Worm (Caenorhabditis elegans): Measurements from ENCODE around the gene C39B10.7.

The C39B10.7 gene

ce11 chrX:10499590-10499989 is 22.9 kb downstream of the C39B10.7 start, which contains the start of gene vab-3:
vab-3 (plus strand) TSS chrX:10499890.
- TF ChIP-seq hnd-1 (tag; optimal IDR thresholded peaks at IDR 0.05) (no peak), flt-1 (GFP tag; IDR thresholded peaks at IDR 0.05) (no peak), B0310.2 (tag; optimal IDR thresholded peaks at IDR 0.05) (no peak), aly-1 (tag; optimal IDR thresholded peaks at IDR 0.05) (no peak), scrt-1 (GFP tag; IDR thresholded peaks at IDR 0.05) (no peak), ets-7 (tag; optimal IDR thresholded peaks at IDR 0.05) (no peak), hmbx-1 (tag; optimal IDR thresholded peaks at IDR 0.05) (no peak), pes-1 (GFP tag; IDR thresholded peaks at IDR 0.05) (no peak)

- TF ChIP-seq ceh-36 (tag; optimal IDR thresholded peaks at IDR 0.05) (no peak), flt-1 (GFP tag; IDR thresholded peaks at IDR 0.05) (no peak), hmbx-1 (tag; optimal IDR thresholded peaks at IDR 0.05) (no peak), tra-4 (tag; optimal IDR thresholded peaks at IDR 0.05) (no peak), tbx-37 (GFP tag; conservative IDR thresholded peaks at IDR 0.05) (no peak), aly-1 (tag; optimal IDR thresholded peaks at IDR 0.05) (no peak), hmg-4 (GFP tag; optimal IDR thresholded peaks at IDR 0.05) (no peak), ets-7 (tag; optimal IDR thresholded peaks at IDR 0.05) (no peak), pes-1 (GFP tag; IDR thresholded peaks at IDR 0.05) (no peak), hnd-1 (tag; optimal IDR thresholded peaks at IDR 0.05) (no peak), ama-1 (optimal IDR thresholded peaks at IDR 0.05) (no peak), B0310.2 (tag; optimal IDR thresholded peaks at IDR 0.05) (no peak), tbx-11 (GFP tag; IDR thresholded peaks at IDR 0.05) (no peak), ceh-13 (GFP tag; optimal IDR thresholded peaks at IDR 0.05) (no peak), sea-1 (GFP tag; conservative IDR thresholded peaks at IDR 0.05) (no peak)
Measured at ce11 chrX:10503393-10503792, 26.7 kb downstream of the C39B10.7 start.

ce11 chrX:10505193-10505592 is 28.5 kb downstream of the C39B10.7 start:
- no peak for TF ChIP-seq ets-7 (tag; optimal IDR thresholded peaks at IDR 0.05)
- TF ChIP-seq scrt-1 (GFP tag; IDR thresholded peaks at IDR 0.05) = no peak
- no peak for TF ChIP-seq ceh-13 (GFP tag; optimal IDR thresholded peaks at IDR 0.05)
- TF ChIP-seq ceh-36 (tag; optimal IDR thresholded peaks at IDR 0.05) = no peak

- peak; percentile 31 for TF ChIP-seq ceh-36 (tag; optimal IDR thresholded peaks at IDR 0.05)
- TF ChIP-seq scrt-1 (GFP tag; IDR thresholded peaks at IDR 0.05) = no peak
Measured at ce11 chrX:10507971-10508370, 31.3 kb downstream of the C39B10.7 start.

DNA sequence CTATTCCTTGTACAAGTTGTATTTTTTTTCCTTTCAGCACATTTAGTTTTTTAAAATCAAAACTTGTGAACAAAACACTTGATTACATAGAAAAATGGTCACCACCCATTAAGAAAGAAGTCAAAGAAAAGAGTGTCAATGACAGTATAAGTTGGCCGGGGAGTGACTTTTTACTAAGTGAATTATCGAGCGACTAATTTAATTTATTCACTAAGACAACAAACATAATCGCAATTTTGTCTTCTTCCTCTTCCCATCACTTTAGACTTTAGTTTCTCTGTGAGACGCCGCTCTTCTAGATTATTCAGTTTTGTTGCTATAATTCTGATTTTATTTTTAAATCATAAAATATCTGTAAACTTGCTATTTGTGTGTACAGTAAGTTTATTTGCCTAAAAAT is 37.4 kb downstream of the C39B10.7 start:
- TF ChIP-seq pes-1 (GFP tag; IDR thresholded peaks at IDR 0.05) (no peak), F13C5.2 (tag; optimal IDR thresholded peaks at IDR 0.05) (no peak), aly-1 (tag; optimal IDR thresholded peaks at IDR 0.05) (no peak), tbx-11 (GFP tag; IDR thresholded peaks at IDR 0.05) (no peak), ceh-13 (GFP tag; optimal IDR thresholded peaks at IDR 0.05) (no peak), ama-1 (optimal IDR thresholded peaks at IDR 0.05) (no peak), B0310.2 (tag; optimal IDR thresholded peaks at IDR 0.05) (no peak), flt-1 (GFP tag; IDR thresholded peaks at IDR 0.05) (no peak), sea-1 (GFP tag; conservative IDR thresholded peaks at IDR 0.05) (no peak), ceh-36 (tag; optimal IDR thresholded peaks at IDR 0.05) (no peak), tbx-37 (GFP tag; conservative IDR thresholded peaks at IDR 0.05) (no peak), hnd-1 (tag; optimal IDR thresholded peaks at IDR 0.05) (no peak), hmbx-1 (tag; optimal IDR thresholded peaks at IDR 0.05) (no peak), scrt-1 (GFP tag; IDR thresholded peaks at IDR 0.05) (no peak), hmg-4 (GFP tag; optimal IDR thresholded peaks at IDR 0.05) (no peak), tra-4 (tag; optimal IDR thresholded peaks at IDR 0.05) (no peak), ets-7 (tag; optimal IDR thresholded peaks at IDR 0.05) (no peak)

ce11 chrX:10514834-10515233 is 38.2 kb downstream of the C39B10.7 start:
- TF ChIP-seq hnd-1 (tag; optimal IDR thresholded peaks at IDR 0.05) = no peak
- no peak for TF ChIP-seq ceh-36 (tag; optimal IDR thresholded peaks at IDR 0.05)

- TF ChIP-seq hmg-4 (GFP tag; optimal IDR thresholded peaks at IDR 0.05) (no peak), pes-1 (GFP tag; IDR thresholded peaks at IDR 0.05) (no peak)
Measured at ce11 chrX:10516549-10516948, 39.9 kb downstream of the C39B10.7 start.

- no peak for TF ChIP-seq ets-7 (tag; optimal IDR thresholded peaks at IDR 0.05)
- TF ChIP-seq ceh-13 (GFP tag; optimal IDR thresholded peaks at IDR 0.05) = no peak
- TF ChIP-seq aly-1 (tag; optimal IDR thresholded peaks at IDR 0.05) = no peak
- TF ChIP-seq B0310.2 (tag; optimal IDR thresholded peaks at IDR 0.05) = no peak
- TF ChIP-seq sea-1 (GFP tag; conservative IDR thresholded peaks at IDR 0.05) = no peak
- no peak for TF ChIP-seq hnd-1 (tag; optimal IDR thresholded peaks at IDR 0.05)
Measured at ce11 chrX:10520185-10520584, 43.5 kb downstream of the C39B10.7 start.

DNA sequence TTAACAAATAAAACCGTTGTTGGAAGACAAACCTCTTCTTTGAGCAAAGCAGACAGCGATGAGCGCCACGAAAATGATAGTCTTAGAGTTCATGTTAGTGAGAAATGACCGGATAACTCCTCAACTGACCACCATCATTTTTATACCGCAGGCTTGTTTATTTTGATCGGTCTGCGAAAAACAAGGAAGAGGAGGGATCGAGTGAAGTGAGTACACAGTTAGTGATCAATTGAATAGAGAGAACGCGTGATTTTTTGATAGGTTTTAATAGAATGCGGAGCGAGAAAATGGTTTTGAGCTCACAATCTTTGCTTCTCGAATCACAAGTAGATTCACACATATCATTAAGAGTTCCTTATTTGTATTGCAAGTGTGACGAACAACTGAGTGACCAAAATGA is 44.6 kb downstream of the C39B10.7 start, which contains the start of gene F14F3.4:
Gene F14F3.4 (minus strand): TSS at position 101 of the 400 bp plus-strand sequence.
- TF ChIP-seq B0310.2 (tag; optimal IDR thresholded peaks at IDR 0.05) = no peak
- TF ChIP-seq tbx-37 (GFP tag; conservative IDR thresholded peaks at IDR 0.05) = no peak
- TF ChIP-seq hnd-1 (tag; optimal IDR thresholded peaks at IDR 0.05) = no peak
- no peak for TF ChIP-seq scrt-1 (GFP tag; IDR thresholded peaks at IDR 0.05)
- TF ChIP-seq tra-4 (tag; optimal IDR thresholded peaks at IDR 0.05) = no peak
- no peak for TF ChIP-seq hmbx-1 (tag; optimal IDR thresholded peaks at IDR 0.05)
- TF ChIP-seq sea-1 (GFP tag; conservative IDR thresholded peaks at IDR 0.05) = no peak
- TF ChIP-seq F13C5.2 (tag; optimal IDR thresholded peaks at IDR 0.05) = no peak
- no peak for TF ChIP-seq ama-1 (optimal IDR thresholded peaks at IDR 0.05)
- TF ChIP-seq ceh-13 (GFP tag; optimal IDR thresholded peaks at IDR 0.05) = no peak
- TF ChIP-seq aly-1 (tag; optimal IDR thresholded peaks at IDR 0.05) = no peak
- no peak for TF ChIP-seq ceh-36 (tag; optimal IDR thresholded peaks at IDR 0.05)
- no peak for TF ChIP-seq pes-1 (GFP tag; IDR thresholded peaks at IDR 0.05)
- no peak for TF ChIP-seq ets-7 (tag; optimal IDR thresholded peaks at IDR 0.05)
- no peak for TF ChIP-seq hmg-4 (GFP tag; optimal IDR thresholded peaks at IDR 0.05)
- TF ChIP-seq tbx-11 (GFP tag; IDR thresholded peaks at IDR 0.05) = no peak
- TF ChIP-seq flt-1 (GFP tag; IDR thresholded peaks at IDR 0.05) = no peak

All from whole organism, early embryonic.